Worm (Caenorhabditis elegans) whole organism, mixed stage, embryonic: ENCODE results near the gene lgc-29.

ENCODE experiments used
- blmp-1 ChIP-seq: fragments of 150-350 bp; optimal IDR thresholded peaks from 2 replicates; lab custom pipeline; 2014; ENCODE audit warnings: missing biosample characterization, missing genetic modification characterization
- ceh-43 ChIP-seq: fragments of 200-800 bp; sonication (Bioruptor generic); optimal IDR thresholded peaks from 2 replicates; lab custom pipeline; 2018; ENCODE audit warnings: mild to moderate bottlenecking, missing genetic modification characterization, moderate library complexity, missing compliant biosample characterization
- ces-1 ChIP-seq: fragments of 150-350 bp; optimal IDR thresholded peaks from 2 replicates; lab custom pipeline; 2014; ENCODE audit warnings: missing biosample characterization, missing genetic modification reagents, missing genetic modification characterization
- mep-1 ChIP-seq: fragments of 150-350 bp; optimal IDR thresholded peaks from 2 replicates; lab custom pipeline; 2017; ENCODE audit warnings: missing biosample characterization, missing genetic modification reagents, missing genetic modification characterization, inconsistent platforms
- mls-2 ChIP-seq: sonication (generic microtip); optimal IDR thresholded peaks from 2 replicates; lab custom pipeline; 2016; ENCODE audit warnings: mild to moderate bottlenecking, missing genetic modification characterization, moderate library complexity, missing compliant biosample characterization
- nhr-237 ChIP-seq: fragments of 150-350 bp; optimal IDR thresholded peaks from 2 replicates; lab custom pipeline; 2014; ENCODE audit warnings: missing biosample characterization, missing genetic modification characterization
- snpc-4 ChIP-seq: fragments of 150-350 bp; optimal IDR thresholded peaks from 2 replicates; lab custom pipeline; 2014; ENCODE audit warnings: missing biosample characterization, missing genetic modification characterization
- sptf-1 ChIP-seq: sonication (generic microtip); optimal IDR thresholded peaks from 2 replicates; lab custom pipeline; 2017; ENCODE audit warnings: mild to moderate bottlenecking, missing genetic modification characterization, moderate library complexity, missing compliant biosample characterization
- unc-120 ChIP-seq: sonication (generic microtip); optimal IDR thresholded peaks from 2 replicates; lab custom pipeline; 2017; ENCODE audit warnings: missing genetic modification characterization, missing compliant biosample characterization; ENCODE audit not compliant: poor library complexity, severe bottlenecking
- unc-39 ChIP-seq: fragments of 150-350 bp; optimal IDR thresholded peaks from 2 replicates; lab custom pipeline; 2014; ENCODE audit warnings: missing biosample characterization, missing genetic modification characterization
- unc-62 ChIP-seq: fragments of 150-350 bp; optimal IDR thresholded peaks from 2 replicates; lab custom pipeline; 2014; ENCODE audit warnings: missing biosample characterization, missing genetic modification reagents, missing genetic modification characterization
- ztf-11 ChIP-seq: fragments of 150-350 bp; optimal IDR thresholded peaks from 2 replicates; lab custom pipeline; 2014; ENCODE audit warnings: missing biosample characterization, missing genetic modification characterization

ce11 chrV:4169658-4170057 lies 30.9 kb downstream of the lgc-29 start:
- TF ChIP-seq blmp-1 (no peak), sptf-1 (tag; lab: Kevin White, UChicago) (no peak), unc-39 (tag; lab: Kevin White, UChicago) (no peak), nhr-237 (tag; lab: Kevin White, UChicago) (no peak), ztf-11 (tag; lab: Kevin White, UChicago) (no peak), unc-120 (tag; lab: Kevin White, UChicago) (no peak), ceh-43 (no peak), ces-1 (GFP tag; lab: Kevin White, UChicago) (peak; percentile 7), mls-2 (tag; lab: Kevin White, UChicago) (no peak), snpc-4 (tag; lab: Kevin White, UChicago) (no peak), mep-1 (peak; percentile 41), unc-62 (GFP tag; lab: Kevin White, UChicago) (no peak)
